Worm (Caenorhabditis elegans) whole organism, early embryonic: ENCODE measurements around the gene C13G3.12.

Experiments
- F13C5.2 ChIP-seq: sonication (generic microtip); optimal IDR thresholded peaks from 2 replicates; lab custom pipeline; 2017; ENCODE audit warnings: mild to moderate bottlenecking, missing genetic modification characterization, inconsistent platforms, missing compliant biosample characterization
- ama-1 ChIP-seq: fragments of 150-350 bp; optimal IDR thresholded peaks from 2 replicates; lab custom pipeline; 2014
- ets-7 ChIP-seq: sonication (generic microtip); optimal IDR thresholded peaks from 2 replicates; lab custom pipeline; 2016; ENCODE audit warnings: missing genotype, missing genetic modification characterization, missing compliant biosample characterization
- scrt-1 ChIP-seq: fragments of 200-800 bp; sonication (Bioruptor generic); IDR thresholded peaks from 2 replicates; pipeline ENCODE4 v1.3.6; 2022; ENCODE audit warnings: missing genetic modification characterization, missing compliant biosample characterization
- sea-1 ChIP-seq: fragments of 200-800 bp; sonication (Bioruptor generic); conservative IDR thresholded peaks from 2 replicates; pipeline ENCODE4 v1.3.6; 2022; ENCODE audit warnings: missing genetic modification characterization, missing compliant biosample characterization
- tbx-11 ChIP-seq: fragments of 200-800 bp; sonication (Bioruptor generic); IDR thresholded peaks from 2 replicates; pipeline ENCODE4 v1.3.6; 2022; ENCODE audit warnings: missing genetic modification characterization, missing compliant biosample characterization

DNA sequence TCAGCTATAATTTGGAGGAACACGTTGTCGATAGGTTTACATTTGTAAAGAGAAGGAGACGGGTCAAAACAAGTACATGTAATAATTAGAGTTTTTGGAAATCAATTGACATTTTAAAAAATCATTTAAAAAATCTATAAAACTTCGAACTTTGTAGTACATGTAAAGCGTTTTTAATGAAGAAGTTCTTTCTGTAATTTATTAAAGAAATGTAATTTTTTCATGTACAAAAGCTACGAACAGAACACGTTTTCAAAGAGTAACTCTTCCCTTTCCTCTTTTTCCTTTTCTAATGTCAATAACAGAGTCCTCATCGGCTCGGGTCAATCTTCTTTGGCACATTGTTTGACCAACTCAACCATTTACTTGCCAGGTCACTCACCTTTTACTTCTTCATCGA lies 21.1 kb upstream of the C13G3.12 start, which contains the start of gene C45B11.6:
- TF ChIP-seq sea-1 (no peak), tbx-11 (GFP tag; lab: Robert Waterston, UW) (no peak), ama-1 (lab: Kevin White, UChicago) (no peak), ets-7 (tag; lab: Kevin White, UChicago) (no peak), F13C5.2 (tag; lab: Kevin White, UChicago) (no peak), scrt-1 (GFP tag; lab: Robert Waterston, UW) (no peak)
